Fruit fly (Drosophila melanogaster): ENCODE measurements around the gene pigs.

DNA sequence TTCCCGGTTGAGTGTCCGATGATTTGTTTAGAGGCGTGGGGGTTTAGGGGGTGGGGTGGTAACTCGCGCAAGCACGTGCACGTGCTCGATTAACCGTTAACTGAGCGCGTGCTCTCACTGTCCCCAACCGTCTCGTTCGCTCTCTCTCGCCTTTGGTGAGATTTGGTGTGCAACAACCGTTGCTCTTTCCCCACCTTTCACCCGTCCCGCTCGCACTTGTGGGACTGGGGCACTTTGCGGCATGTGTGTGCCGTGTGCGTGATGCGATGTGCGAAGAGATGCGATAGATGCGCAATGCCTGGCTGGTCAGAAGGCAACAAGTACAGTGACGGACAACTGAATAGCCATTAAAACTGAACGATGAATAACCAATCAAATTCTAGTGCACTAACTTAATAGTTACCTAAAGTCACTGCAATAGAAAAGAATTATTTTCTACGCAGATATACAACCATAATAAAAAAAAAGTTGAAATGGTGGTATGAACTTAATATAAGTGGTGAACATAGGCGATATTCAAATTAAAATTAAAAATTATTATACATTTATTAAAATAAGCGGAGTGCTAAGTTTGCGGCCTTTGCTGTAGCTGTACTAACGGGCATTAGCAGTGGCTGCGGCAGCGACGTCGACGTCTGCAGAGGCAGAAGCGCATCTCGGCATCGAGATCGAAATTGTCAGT lies 28.5 kb upstream of the pigs start:
- TF ChIP-seq Jra (GFP tag; optimal IDR thresholded peaks at IDR 0.05) (no peak), OdsH (GFP tag; optimal IDR thresholded peaks at IDR 0.05) (peak; percentile 65), sage (GFP tag; optimal IDR thresholded peaks at IDR 0.05) (peak; percentile 16), lola (GFP tag; optimal IDR thresholded peaks at IDR 0.05) (no peak), jim (GFP tag; optimal IDR thresholded peaks at IDR 0.05) (no peak), fru (GFP tag; optimal IDR thresholded peaks at IDR 0.05) (peak; percentile 79)
